Fruit fly (Drosophila melanogaster) whole organism, embryonic: ENCODE results near the gene CAHbeta.
A peak's percentile ranks its signal among the peaks of the same experiment; 100 is the strongest.

Experiments used
- Aef1 ChIP-seq: fragments of 200-800 bp; sonication (Bioruptor generic); IDR thresholded peaks from 3 replicates; pipeline ENCODE4 v1.3.6; 2022; ENCODE audit warnings: missing biosample characterization, missing genetic modification characterization
- Awh ChIP-seq: fragments of 200-800 bp; sonication (Bioruptor generic); IDR thresholded peaks from 2 replicates; pipeline ENCODE4, ENCODE4 v1.3.6; 2022; ENCODE audit warnings: missing biosample characterization, missing genetic modification characterization
- BEAF-32 ChIP-seq: fragments of 200-800 bp; sonication (Bioruptor generic); optimal IDR thresholded peaks from 3 replicates; lab custom pipeline; 2017; ENCODE audit warnings: missing biosample characterization, missing genetic modification characterization, mild to moderate bottlenecking, moderate library complexity, missing genetic modification reagents
- CG10274 ChIP-seq: fragments of 200-800 bp; sonication (Bioruptor generic); optimal IDR thresholded peaks from 3 replicates; lab custom pipeline; 2017; ENCODE audit warnings: missing biosample characterization, mild to moderate bottlenecking, missing genetic modification characterization
- CG11085 ChIP-seq: fragments of 200-800 bp; sonication (Bioruptor generic); IDR thresholded peaks from 2 replicates; pipeline ENCODE4 v1.3.6; 2022; ENCODE audit warnings: missing biosample characterization, missing genetic modification characterization
- CG11696 ChIP-seq: fragments of 200-800 bp; sonication (Bioruptor generic); IDR thresholded peaks from 2 replicates; pipeline ENCODE4 v1.3.6; 2022; ENCODE audit warnings: missing biosample characterization, missing genetic modification characterization
- CG12071 ChIP-seq: fragments of 200-800 bp; sonication (Bioruptor generic); optimal IDR thresholded peaks from 3 replicates; lab custom pipeline; 2018; ENCODE audit warnings: missing biosample characterization, mild to moderate bottlenecking, missing genetic modification characterization
- CG14050 ChIP-seq: fragments of 200-800 bp; sonication (Bioruptor generic); IDR thresholded peaks from 3 replicates; pipeline ENCODE4 v1.3.6; 2022; ENCODE audit warnings: missing biosample characterization, missing genetic modification characterization
- CG1602 ChIP-seq: fragments of 200-800 bp; sonication (Bioruptor generic); optimal IDR thresholded peaks from 3 replicates; lab custom pipeline; 2016; ENCODE audit warnings: missing biosample characterization, missing genetic modification characterization
- CG17361 ChIP-seq: fragments of 200-800 bp; sonication (Bioruptor generic); IDR thresholded peaks from 3 replicates; pipeline ENCODE4 v1.3.6; 2022; ENCODE audit warnings: missing biosample characterization, missing genetic modification characterization
- CG1792 ChIP-seq: fragments of 200-800 bp; sonication (Bioruptor generic); optimal IDR thresholded peaks from 2 replicates; lab custom pipeline; 2016; ENCODE audit warnings: missing biosample characterization, missing genetic modification characterization
- CG2116 ChIP-seq: fragments of 200-800 bp; sonication (Bioruptor generic); optimal IDR thresholded peaks from 3 replicates; lab custom pipeline; 2018; ENCODE audit warnings: missing biosample characterization, mild to moderate bottlenecking, missing genetic modification characterization
- CG2889 ChIP-seq: fragments of 200-800 bp; sonication (Bioruptor generic); IDR thresholded peaks from 3 replicates; pipeline ENCODE4 v1.3.6; 2022; ENCODE audit warnings: missing biosample characterization, missing genetic modification characterization
- CG30431 ChIP-seq: fragments of 200-800 bp; sonication (Bioruptor generic); optimal IDR thresholded peaks from 2 replicates; lab custom pipeline; 2017; ENCODE audit warnings: missing biosample characterization, missing genetic modification characterization
- CG32767 ChIP-seq: fragments of 200-800 bp; sonication (Bioruptor generic); IDR thresholded peaks from 2 replicates; pipeline ENCODE4 v1.3.6; 2022; ENCODE audit warnings: missing biosample characterization, missing genetic modification characterization
- CG3995 ChIP-seq: fragments of 200-800 bp; sonication (Bioruptor generic); optimal IDR thresholded peaks from 3 replicates; lab custom pipeline; 2016; ENCODE audit warnings: missing biosample characterization, missing genetic modification characterization
- CG4404 ChIP-seq: fragments of 200-800 bp; sonication (Bioruptor generic); IDR thresholded peaks from 2 replicates; pipeline ENCODE4 v1.3.6; 2022; ENCODE audit warnings: missing biosample characterization, missing genetic modification characterization
- CG4854 ChIP-seq: fragments of 200-800 bp; sonication (Bioruptor generic); optimal IDR thresholded peaks from 2 replicates; lab custom pipeline; 2016; ENCODE audit warnings: missing biosample characterization, missing genetic modification characterization, inconsistent platforms
- CG7372 ChIP-seq: fragments of 200-800 bp; sonication (Bioruptor generic); IDR thresholded peaks from 2 replicates; pipeline ENCODE4 v1.3.6; 2022; ENCODE audit warnings: missing biosample characterization, missing genetic modification characterization
- CG7556 ChIP-seq: fragments of 200-800 bp; sonication (Bioruptor generic); optimal IDR thresholded peaks from 2 replicates; lab custom pipeline; 2017; ENCODE audit warnings: missing biosample characterization, mild to moderate bottlenecking, missing genetic modification characterization
- CG7963 ChIP-seq: fragments of 200-800 bp; sonication (Bioruptor generic); IDR thresholded peaks from 3 replicates; pipeline ENCODE4 v1.3.6; 2022; ENCODE audit warnings: missing biosample characterization, missing genetic modification characterization; ENCODE audit not compliant: partially characterized antibody
- CG7987 ChIP-seq: fragments of 200-800 bp; sonication (Bioruptor generic); optimal IDR thresholded peaks from 2 replicates; lab custom pipeline; 2018; ENCODE audit warnings: missing biosample characterization, mild to moderate bottlenecking, missing genetic modification characterization, moderate library complexity
- Camta ChIP-seq: fragments of 200-800 bp; sonication (Bioruptor generic); optimal IDR thresholded peaks from 2 replicates; lab custom pipeline; 2016; ENCODE audit warnings: missing biosample characterization, missing genetic modification characterization
- Dek ChIP-seq: fragments of 200-800 bp; sonication (Bioruptor generic); optimal IDR thresholded peaks from 3 replicates; lab custom pipeline; 2019; ENCODE audit warnings: missing biosample characterization, mild to moderate bottlenecking, missing genetic modification characterization, moderate library complexity
- Dfd ChIP-seq, 2 experiments: fragments of >200 bp; optimal IDR thresholded peaks; 2 replicates each; lab custom pipeline; 2017; ENCODE audit warnings: missing biosample characterization in 2 of 2, missing genetic modification characterization in 2 of 2
- Doc2 ChIP-seq: fragments of 200-800 bp; sonication (Bioruptor generic); IDR thresholded peaks from 2 replicates; pipeline ENCODE4 v1.3.6; 2022; ENCODE audit warnings: missing biosample characterization, missing genetic modification characterization
- H15 ChIP-seq: fragments of 200-800 bp; sonication (Bioruptor generic); IDR thresholded peaks from 3 replicates; pipeline ENCODE4 v1.3.6; 2022; ENCODE audit warnings: missing biosample characterization, missing genetic modification characterization
- Meics ChIP-seq: fragments of 200-800 bp; sonication (Bioruptor generic); optimal IDR thresholded peaks from 2 replicates; lab custom pipeline; 2017; ENCODE audit warnings: missing biosample characterization, mild to moderate bottlenecking, missing genetic modification characterization
- Oli ChIP-seq: fragments of 200-800 bp; sonication (Bioruptor generic); optimal IDR thresholded peaks from 2 replicates; lab custom pipeline; 2018; ENCODE audit warnings: missing biosample characterization, mild to moderate bottlenecking, missing genetic modification characterization, moderate library complexity
- Sry-β ChIP-seq: fragments of 200-800 bp; sonication (Bioruptor generic); optimal IDR thresholded peaks from 2 replicates; lab custom pipeline; 2018; ENCODE audit warnings: missing biosample characterization, mild to moderate bottlenecking, missing genetic modification characterization, moderate library complexity
- da ChIP-seq: fragments of 200-800 bp; sonication (Bioruptor generic); optimal IDR thresholded peaks from 2 replicates; lab custom pipeline; 2016; ENCODE audit warnings: missing biosample characterization, missing genetic modification characterization
- dan ChIP-seq: fragments of 200-800 bp; sonication (Bioruptor generic); IDR thresholded peaks from 2 replicates; pipeline ENCODE4 v1.3.6; 2022; ENCODE audit warnings: missing biosample characterization, missing genetic modification characterization
- emc ChIP-seq: fragments of 200-800 bp; sonication (Bioruptor generic); optimal IDR thresholded peaks from 2 replicates; lab custom pipeline; 2016; ENCODE audit warnings: missing biosample characterization, missing genetic modification characterization
- fd64A ChIP-seq: fragments of 200-800 bp; sonication (Bioruptor generic); optimal IDR thresholded peaks from 3 replicates; lab custom pipeline; 2018; ENCODE audit warnings: missing biosample characterization, mild to moderate bottlenecking, missing genetic modification characterization
- fd96Cb ChIP-seq: fragments of 200-800 bp; sonication (Bioruptor generic); optimal IDR thresholded peaks from 2 replicates; lab custom pipeline; 2018; ENCODE audit warnings: missing biosample characterization, mild to moderate bottlenecking, missing genetic modification characterization, moderate library complexity
- hb ChIP-seq: fragments of 200-800 bp; sonication (Bioruptor generic); IDR thresholded peaks from 3 replicates; pipeline ENCODE4 v1.3.6; 2022; ENCODE audit warnings: missing biosample characterization, missing genetic modification characterization; ENCODE audit not compliant: partially characterized antibody
- jing ChIP-seq: fragments of 200-800 bp; sonication (Bioruptor generic); optimal IDR thresholded peaks from 2 replicates; lab custom pipeline; 2018; ENCODE audit warnings: missing biosample characterization, mild to moderate bottlenecking, missing genetic modification characterization
- ken ChIP-seq: fragments of 200-800 bp; sonication (Bioruptor generic); IDR thresholded peaks from 3 replicates; pipeline ENCODE4 v1.3.6; 2022; ENCODE audit warnings: missing biosample characterization, missing genetic modification characterization
- knrl ChIP-seq: fragments of 200-800 bp; sonication (Bioruptor generic); IDR thresholded peaks from 3 replicates; pipeline ENCODE4 v1.3.6; 2022; ENCODE audit warnings: missing biosample characterization, missing genetic modification characterization; ENCODE audit not compliant: partially characterized antibody
- nom ChIP-seq: fragments of 200-800 bp; sonication (Bioruptor generic); optimal IDR thresholded peaks from 2 replicates; lab custom pipeline; 2017; ENCODE audit warnings: missing biosample characterization, missing genetic modification characterization, mild to moderate bottlenecking, moderate library complexity, missing genetic modification reagents
- org-1 ChIP-seq: fragments of 200-800 bp; sonication (Bioruptor generic); optimal IDR thresholded peaks from 2 replicates; lab custom pipeline; 2017; ENCODE audit warnings: missing biosample characterization, missing genetic modification characterization
- pan ChIP-seq, 4 experiments: fragments of >200 bp in 3 of 4; fragments of 200-800 bp in 1 of 4; sonication (Bioruptor generic) in 1 of 4; optimal IDR thresholded peaks in 3 of 4; IDR thresholded peaks in 1 of 4; 2 replicates each; pipeline versions ENCODE4 v1.3.6 to Lab custom; 2017 to 2022; ENCODE audit warnings: missing biosample characterization in 2 of 4, missing genetic modification characterization in 2 of 4, mixed read lengths in 1 of 4
- pnt ChIP-seq: fragments of 200-800 bp; sonication (Bioruptor generic); optimal IDR thresholded peaks from 3 replicates; lab custom pipeline; 2016; ENCODE audit warnings: missing biosample characterization, missing genetic modification characterization
- rib ChIP-seq: fragments of 200-800 bp; sonication (Bioruptor generic); IDR thresholded peaks from 2 replicates; pipeline ENCODE4 v1.3.6; 2022; ENCODE audit warnings: missing biosample characterization, missing genetic modification characterization
- shn ChIP-seq: fragments of 200-800 bp; sonication (Bioruptor generic); optimal IDR thresholded peaks from 3 replicates; lab custom pipeline; 2016; ENCODE audit warnings: missing biosample characterization, missing genetic modification characterization
- sna ChIP-seq: fragments of 200-800 bp; sonication (Bioruptor generic); IDR thresholded peaks from 2 replicates; pipeline ENCODE4 v1.3.6; 2022; ENCODE audit warnings: missing biosample characterization, missing genetic modification characterization; ENCODE audit not compliant: partially characterized antibody
- tll ChIP-seq, 2 experiments: fragments of 200-800 bp in 1 of 2; fragments of >200 bp in 1 of 2; sonication (Bioruptor generic) in 1 of 2; optimal IDR thresholded peaks; 2 replicates each; lab custom pipeline; 2017 to 2019; ENCODE audit warnings: missing biosample characterization in 2 of 2, missing genetic modification characterization in 2 of 2, mild to moderate bottlenecking in 1 of 2, moderate library complexity in 1 of 2
- ttk ChIP-seq: fragments of 200-800 bp; sonication (Bioruptor generic); IDR thresholded peaks from 2 replicates; pipeline ENCODE4 v2.1.2; 2022; ENCODE audit warnings: missing biosample characterization, missing genetic modification characterization
- twi ChIP-seq: fragments of 200-800 bp; optimal IDR thresholded peaks from 2 replicates; lab custom pipeline; 2019; ENCODE audit warnings: missing biosample characterization, mild to moderate bottlenecking, missing genetic modification characterization, moderate library complexity
- z ChIP-seq: fragments of 200-800 bp; sonication (Bioruptor generic); IDR thresholded peaks from 3 replicates; pipeline ENCODE4 v1.3.6; 2022; ENCODE audit warnings: missing biosample characterization, missing genetic modification characterization

CAHbeta gene

dm6 chr3R:8963756-8964342 lies 16.8 kb upstream of the CAHbeta start (continued):
- TF ChIP-seq Dfd (GFP tag; optimal IDR thresholded peaks at IDR 0.05; lab: Kevin White, UChicago), result no peak
- TF ChIP-seq CG32767 (GFP tag; lab: Robert Waterston, UW), result no peak
- TF ChIP-seq Doc2, result no peak
- TF ChIP-seq shn (GFP tag; lab: Kevin White, UChicago), result no peak
- TF ChIP-seq jing, result no peak
- TF ChIP-seq pan (optimal IDR thresholded peaks at IDR 0.05; lab: Kevin White, UChicago), result no peak
- peak in 1 of 2 experiments; percentile 67 for TF ChIP-seq pan (GFP tag; optimal IDR thresholded peaks at IDR 0.05 in 1 of 2, IDR thresholded peaks at IDR 0.05 in 1 of 2)
- TF ChIP-seq da, result no peak
- peak; percentile 51 for TF ChIP-seq fd96Cb (tag; lab: Kevin White, UChicago)
- TF ChIP-seq CG7963 (GFP tag; lab: Robert Waterston, UW), result no peak
- TF ChIP-seq rib (GFP tag; lab: Robert Waterston, UW), result no peak
- TF ChIP-seq ken (GFP tag; lab: Robert Waterston, UW), result peak; percentile 68; the same call in 2 of the 3 replicates
- TF ChIP-seq CG4854 (GFP tag; lab: Kevin White, UChicago), result no peak
- TF ChIP-seq CG14050, result no peak
- no peak for TF ChIP-seq CG30431 (GFP tag; lab: Kevin White, UChicago)
- no peak for TF ChIP-seq CG11085 (GFP tag; lab: Robert Waterston, UW)
- peak; percentile 4 for TF ChIP-seq CG7556
- TF ChIP-seq knrl, result no peak
- no peak for TF ChIP-seq Aef1 (GFP tag; lab: Robert Waterston, UW)
- TF ChIP-seq ttk (GFP tag; lab: Robert Waterston, UW), result peak; percentile 61
- TF ChIP-seq Dek (tag; lab: Kevin White, UChicago), result no peak
- no peak for TF ChIP-seq hb (GFP tag; lab: Robert Waterston, UW)
- TF ChIP-seq CG7987, result no peak
- TF ChIP-seq H15 (GFP tag; lab: Robert Waterston, UW), result no peak
- TF ChIP-seq dan, result no peak
- TF ChIP-seq CG4404, result no peak
- TF ChIP-seq pnt (GFP tag; lab: Kevin White, UChicago), result no peak
- TF ChIP-seq CG11696 (GFP tag; lab: Robert Waterston, UW), result no peak
- TF ChIP-seq Meics, result no peak
- TF ChIP-seq CG2116 (GFP tag; lab: Kevin White, UChicago), result no peak
- no peak for TF ChIP-seq nom (GFP tag; lab: Kevin White, UChicago)
- TF ChIP-seq org-1 (GFP tag; lab: Kevin White, UChicago), result no peak
- no peak for TF ChIP-seq sna (GFP tag; lab: Robert Waterston, UW)
- no peak for TF ChIP-seq BEAF-32
- TF ChIP-seq CG10274 (GFP tag; lab: Kevin White, UChicago), result no peak
- TF ChIP-seq CG17361 (GFP tag; lab: Robert Waterston, UW), result peak; percentile 46; the same call in 1 of the 3 replicates
- TF ChIP-seq twi (tag; lab: Kevin White, UChicago), result no peak
- TF ChIP-seq Camta (GFP tag; lab: Kevin White, UChicago), result no peak
- TF ChIP-seq fd64A, result no peak
- TF ChIP-seq CG3995 (GFP tag; lab: Kevin White, UChicago), result no peak
- TF ChIP-seq Oli (tag; lab: Kevin White, UChicago), result peak; percentile 48
- TF ChIP-seq emc, result no peak
- no peak for TF ChIP-seq CG12071
- TF ChIP-seq Awh (GFP tag; lab: Robert Waterston, UW), result peak; percentile 64; the same call in 1 of the 2 replicates
- TF ChIP-seq Sry-β (GFP tag; lab: Kevin White, UChicago), result no peak
- TF ChIP-seq CG7372 (GFP tag; lab: Robert Waterston, UW), result 0 out of 2 replicates have a peak, but pooled peaks have one; percentile 16
- TF ChIP-seq z (GFP tag; lab: Robert Waterston, UW), result no peak
- TF ChIP-seq CG1792 (GFP tag; lab: Kevin White, UChicago), result no peak
- TF ChIP-seq CG2889 (GFP tag; lab: Robert Waterston, UW), result no peak
- no peak for TF ChIP-seq CG1602
- no peak for TF ChIP-seq tll (GFP tag; optimal IDR thresholded peaks at IDR 0.05; lab: Kevin White, UChicago)
